Fruit fly (Drosophila melanogaster): ENCODE data around the gene crn.

Gene crn

DNA sequence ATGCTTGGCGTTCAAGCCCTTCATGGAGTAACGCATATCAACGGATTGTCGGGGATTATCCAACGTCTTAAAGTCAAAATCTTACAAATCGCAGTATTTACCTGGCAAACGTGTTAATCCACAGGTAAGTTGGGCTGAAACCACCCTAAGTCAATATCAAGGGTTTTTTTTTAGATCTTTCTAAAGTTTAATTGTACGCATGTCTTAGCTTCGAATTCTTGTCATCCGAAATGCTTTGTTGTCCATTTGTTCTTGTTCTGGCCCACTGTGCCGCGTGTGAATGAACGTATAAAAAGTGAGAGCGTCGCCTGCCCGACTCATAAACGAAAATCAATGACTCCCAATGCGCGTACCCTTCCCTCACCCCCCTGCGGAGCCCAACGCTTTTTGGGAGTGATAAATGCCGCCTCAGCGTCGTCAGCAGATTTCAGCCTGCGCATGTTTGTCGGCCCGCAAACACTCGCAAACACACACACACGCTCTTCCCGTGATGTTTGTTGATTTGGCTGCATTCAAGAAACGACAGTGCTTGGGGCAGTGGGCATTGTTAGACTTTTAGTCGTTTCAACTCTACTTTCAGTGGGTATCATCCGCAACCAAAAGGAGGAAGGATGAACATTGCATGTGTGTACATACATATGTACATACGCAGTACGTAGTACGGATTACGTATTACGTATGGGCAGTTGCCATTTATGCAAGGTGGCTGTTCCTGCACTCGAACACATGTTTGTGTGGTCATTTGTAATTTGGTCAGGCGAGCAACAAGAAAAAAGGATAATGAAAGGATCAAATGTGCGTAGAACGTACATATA, 46.7 kb upstream of the crn start (continued):
- peak; percentile 54 for TF ChIP-seq pros (GFP tag; optimal IDR thresholded peaks at IDR 0.05)
- TF ChIP-seq p53 (GFP tag; optimal IDR thresholded peaks at IDR 0.05): peak; percentile 89
- no peak for TF ChIP-seq fru (optimal IDR thresholded peaks at IDR 0.05)
- peak; percentile 86 for TF ChIP-seq CG18764 (GFP tag; optimal IDR thresholded peaks at IDR 0.05)
- peak; percentile 99 for TF ChIP-seq sens (GFP tag)
- TF ChIP-seq CG14050 (GFP tag; IDR thresholded peaks at IDR 0.05): peak; percentile 55
- TF ChIP-seq CG11504 (tag; optimal IDR thresholded peaks at IDR 0.05): peak; percentile 95
- peak; percentile 55; the same call in 1 of the 2 replicates for TF ChIP-seq sens-2 (GFP tag; IDR thresholded peaks at IDR 0.05)
- no peak for TF ChIP-seq ash1 (GFP tag; optimal IDR thresholded peaks at IDR 0.05)
- TF ChIP-seq Antp (GFP tag; optimal IDR thresholded peaks at IDR 0.05): peak; percentile 96
- no peak for TF ChIP-seq CG13287 (GFP tag; IDR thresholded peaks at IDR 0.05; ENCODE audit: partially characterized antibody)
- TF ChIP-seq CG6791 (GFP tag; IDR thresholded peaks at IDR 0.05; ENCODE audit: partially characterized antibody): no peak
- TF ChIP-seq CG10654 (GFP tag; optimal IDR thresholded peaks at IDR 0.05): peak; percentile 88
- TF ChIP-seq Nf-YA (GFP tag; IDR thresholded peaks at IDR 0.05): peak; percentile 64
- peak; percentile 71 for TF ChIP-seq CG14667 (GFP tag; IDR thresholded peaks at IDR 0.05)
- peak; percentile 80 for TF ChIP-seq CG8281 (tag; optimal IDR thresholded peaks at IDR 0.05)
- peak; percentile 86 for TF ChIP-seq CG10431 (GFP tag; optimal IDR thresholded peaks at IDR 0.05)
- peak; percentile 93 for TF ChIP-seq HLH54F (GFP tag; optimal IDR thresholded peaks at IDR 0.05)
- TF ChIP-seq Deaf1 (tag; optimal IDR thresholded peaks at IDR 0.05): peak; percentile 72
- peak; percentile 94 for TF ChIP-seq row (GFP tag; IDR thresholded peaks at IDR 0.05)
- peak; percentile 85 for TF ChIP-seq CG5180 (GFP tag; optimal IDR thresholded peaks at IDR 0.05)
- TF ChIP-seq trem (tag; optimal IDR thresholded peaks at IDR 0.05): peak; percentile 79
- TF ChIP-seq Xbp1 (GFP tag; optimal IDR thresholded peaks at IDR 0.05): peak; percentile 92
- no peak for TF ChIP-seq HLH4C (GFP tag; IDR thresholded peaks at IDR 0.05; ENCODE audit: partially characterized antibody)
- peak; percentile 54; the same call in 1 of the 3 replicates for TF ChIP-seq C15 (GFP tag; IDR thresholded peaks at IDR 0.05)
- TF ChIP-seq cwo (GFP tag; optimal IDR thresholded peaks at IDR 0.05): peak; percentile 90
- TF ChIP-seq CG10543 (GFP tag; optimal IDR thresholded peaks at IDR 0.05): peak; percentile 92
- peak; percentile 93 to 96 for TF ChIP-seq chif (GFP tag; optimal IDR thresholded peaks at IDR 0.05)
- peak; percentile 94 for TF ChIP-seq pum (GFP tag; optimal IDR thresholded peaks at IDR 0.05)
- TF ChIP-seq her (GFP tag; optimal IDR thresholded peaks at IDR 0.05): peak; percentile 93
- peak; percentile 72 for TF ChIP-seq CG14965 (GFP tag; optimal IDR thresholded peaks at IDR 0.05; ENCODE audit: borderline replicate concordance)
- peak; percentile 80 for TF ChIP-seq CG3065 (GFP tag; optimal IDR thresholded peaks at IDR 0.05)
- TF ChIP-seq lola (GFP tag; optimal IDR thresholded peaks at IDR 0.05): peak in 1 of 3 experiments; percentile 97
- peak; percentile 88 for TF ChIP-seq kah (GFP tag; optimal IDR thresholded peaks at IDR 0.05)
- TF ChIP-seq jumu (GFP tag; optimal IDR thresholded peaks at IDR 0.05): peak; percentile 96
- TF ChIP-seq CG6765 (GFP tag; optimal IDR thresholded peaks at IDR 0.05): peak; percentile 82
- TF ChIP-seq Elba2 (GFP tag; optimal IDR thresholded peaks at IDR 0.05): peak; percentile 50
- TF ChIP-seq CHES-1-like (GFP tag; optimal IDR thresholded peaks at IDR 0.05): peak; percentile 95
- TF ChIP-seq CG7556 (GFP tag; optimal IDR thresholded peaks at IDR 0.05): peak; percentile 98
- TF ChIP-seq az2 (GFP tag; optimal IDR thresholded peaks at IDR 0.05): peak; percentile 92
- TF ChIP-seq Mes4 (GFP tag; optimal IDR thresholded peaks at IDR 0.05): peak; percentile 93
- TF ChIP-seq eyg (GFP tag; optimal IDR thresholded peaks at IDR 0.05): peak; percentile 89
- peak; percentile 89 for TF ChIP-seq NC2α (GFP tag; optimal IDR thresholded peaks at IDR 0.05)
- TF ChIP-seq E2f2 (GFP tag; IDR thresholded peaks at IDR 0.05): peak; percentile 55
- peak; percentile 90 for TF ChIP-seq ATbp (GFP tag; optimal IDR thresholded peaks at IDR 0.05)
- TF ChIP-seq CG12071 (GFP tag; optimal IDR thresholded peaks at IDR 0.05): peak; percentile 82
- peak; percentile 94 for TF ChIP-seq grau (tag; optimal IDR thresholded peaks at IDR 0.05)
- TF ChIP-seq CG2120 (GFP tag; optimal IDR thresholded peaks at IDR 0.05): peak; percentile 94
- peak; percentile 71 for TF ChIP-seq CG32767 (GFP tag; IDR thresholded peaks at IDR 0.05)
